Worm (Caenorhabditis elegans) whole organism, L2 larva: ENCODE measurements around the gene str-162.

Source experiments
- C34F6.9 ChIP-seq: fragments of 150-350 bp; optimal IDR thresholded peaks from 2 replicates; lab custom pipeline; 2014; ENCODE audit warnings: missing biosample characterization, missing genetic modification characterization
- R02D3.7 ChIP-seq: fragments of 150-350 bp; optimal IDR thresholded peaks from 2 replicates; lab custom pipeline; 2014; ENCODE audit warnings: missing biosample characterization, missing genetic modification characterization
- ZK546.5 ChIP-seq: sonication (generic microtip); optimal IDR thresholded peaks from 2 replicates; lab custom pipeline; 2017; ENCODE audit warnings: missing biosample characterization, missing genetic modification characterization
- alr-1 ChIP-seq: fragments of 150-350 bp; optimal IDR thresholded peaks from 2 replicates; lab custom pipeline; 2014; ENCODE audit warnings: missing biosample characterization, missing genetic modification characterization
- aly-2 ChIP-seq: fragments of 150-350 bp; optimal IDR thresholded peaks from 2 replicates; lab custom pipeline; 2014; ENCODE audit warnings: missing biosample characterization, missing genetic modification characterization
- ceh-16 ChIP-seq: fragments of 150-350 bp; optimal IDR thresholded peaks from 2 replicates; lab custom pipeline; 2014; ENCODE audit warnings: missing biosample characterization, missing genetic modification characterization
- ceh-82 ChIP-seq: fragments of 150-350 bp; optimal IDR thresholded peaks from 2 replicates; lab custom pipeline; 2014; ENCODE audit warnings: missing biosample characterization, missing genetic modification characterization
- crh-2 ChIP-seq: sonication (generic microtip); optimal IDR thresholded peaks from 2 replicates; lab custom pipeline; 2017; ENCODE audit warnings: missing biosample characterization, missing genetic modification characterization
- egl-27 ChIP-seq: sonication (generic microtip); optimal IDR thresholded peaks from 3 replicates; lab custom pipeline; 2017; ENCODE audit warnings: missing biosample characterization, missing genetic modification reagents, missing genetic modification characterization
- elt-1 ChIP-seq: fragments of 150-350 bp; optimal IDR thresholded peaks from 2 replicates; lab custom pipeline; 2014; ENCODE audit warnings: missing biosample characterization, missing genetic modification characterization
- elt-3 ChIP-seq: sonication (generic microtip); optimal IDR thresholded peaks from 2 replicates; lab custom pipeline; 2017; ENCODE audit warnings: missing biosample characterization, missing genetic modification characterization
- fos-1 ChIP-seq: fragments of 150-350 bp; optimal IDR thresholded peaks from 2 replicates; lab custom pipeline; 2014; ENCODE audit warnings: missing biosample characterization, missing genetic modification characterization
- gmeb-1 ChIP-seq: fragments of 150-350 bp; optimal IDR thresholded peaks from 2 replicates; lab custom pipeline; 2014; ENCODE audit warnings: missing biosample characterization, missing genetic modification characterization
- lin-11 ChIP-seq: fragments of 150-350 bp; sonication (generic microtip); optimal IDR thresholded peaks from 2 replicates; lab custom pipeline; 2014; ENCODE audit warnings: missing biosample characterization, missing genetic modification characterization, inconsistent platforms, mixed read lengths
- lin-39 ChIP-seq: fragments of 150-350 bp; optimal IDR thresholded peaks from 2 replicates; lab custom pipeline; 2014; ENCODE audit warnings: missing biosample characterization, missing genetic modification reagents, missing genetic modification characterization
- mab-5 ChIP-seq: fragments of 150-350 bp; optimal IDR thresholded peaks from 2 replicates; lab custom pipeline; 2014; ENCODE audit warnings: missing biosample characterization, missing genetic modification characterization
- mbf-1 ChIP-seq: sonication (generic microtip); optimal IDR thresholded peaks from 2 replicates; lab custom pipeline; 2017; ENCODE audit warnings: missing biosample characterization, missing genetic modification characterization
- nhr-10 ChIP-seq: sonication (generic microtip); optimal IDR thresholded peaks from 2 replicates; lab custom pipeline; 2017; ENCODE audit warnings: missing biosample characterization, missing genetic modification characterization
- nhr-11 ChIP-seq: fragments of 150-350 bp; optimal IDR thresholded peaks from 2 replicates; lab custom pipeline; 2014; ENCODE audit warnings: missing biosample characterization, missing genetic modification characterization
- nhr-12 ChIP-seq: fragments of 150-350 bp; optimal IDR thresholded peaks from 2 replicates; lab custom pipeline; 2014; ENCODE audit warnings: missing biosample characterization, missing genetic modification characterization
- nhr-129 ChIP-seq: fragments of 150-350 bp; optimal IDR thresholded peaks from 2 replicates; lab custom pipeline; 2014; ENCODE audit warnings: missing biosample characterization, missing genetic modification characterization
- nhr-21 ChIP-seq: fragments of 150-350 bp; optimal IDR thresholded peaks from 2 replicates; lab custom pipeline; 2014; ENCODE audit warnings: missing biosample characterization, missing genetic modification characterization
- nhr-23 ChIP-seq: fragments of 150-350 bp; optimal IDR thresholded peaks from 2 replicates; lab custom pipeline; 2014; ENCODE audit warnings: missing biosample characterization, missing genetic modification reagents, missing genetic modification characterization
- nhr-237 ChIP-seq: fragments of 150-350 bp; optimal IDR thresholded peaks from 2 replicates; lab custom pipeline; 2014; ENCODE audit warnings: missing biosample characterization, missing genetic modification characterization
- nhr-6 ChIP-seq: fragments of 150-350 bp; optimal IDR thresholded peaks from 2 replicates; lab custom pipeline; 2014; ENCODE audit warnings: missing biosample characterization, missing genetic modification characterization
- nhr-77 ChIP-seq: fragments of 150-350 bp; optimal IDR thresholded peaks from 2 replicates; lab custom pipeline; 2014; ENCODE audit warnings: missing biosample characterization, missing genetic modification characterization
- sem-4 ChIP-seq: fragments of 150-350 bp; optimal IDR thresholded peaks from 2 replicates; lab custom pipeline; 2014; ENCODE audit warnings: missing biosample characterization, missing genetic modification reagents, missing genetic modification characterization
- skn-1 ChIP-seq: sonication (generic microtip); optimal IDR thresholded peaks from 2 replicates; lab custom pipeline; 2017; ENCODE audit warnings: missing biosample characterization, missing genetic modification characterization
- sma-9 ChIP-seq, 2 experiments: fragments of 150-350 bp in 1 of 2; sonication (generic microtip) in 1 of 2; optimal IDR thresholded peaks; 2 replicates each; lab custom pipeline; 2014 to 2016; ENCODE audit warnings: missing genetic modification characterization in 2 of 2, mild to moderate bottlenecking in 1 of 2, missing biosample characterization in 1 of 2, missing compliant biosample characterization in 1 of 2, missing genetic modification reagents in 1 of 2, moderate library complexity in 1 of 2
- snpc-4 ChIP-seq: fragments of 150-350 bp; optimal IDR thresholded peaks from 2 replicates; lab custom pipeline; 2014; ENCODE audit warnings: missing biosample characterization, missing genetic modification characterization
- unc-62 ChIP-seq: fragments of 150-350 bp; optimal IDR thresholded peaks from 2 replicates; lab custom pipeline; 2014; ENCODE audit warnings: missing biosample characterization, missing genetic modification reagents, missing genetic modification characterization
- zag-1 ChIP-seq: fragments of 150-350 bp; optimal IDR thresholded peaks from 2 replicates; lab custom pipeline; 2014; ENCODE audit warnings: missing biosample characterization, missing genetic modification characterization
- ztf-11 ChIP-seq: sonication (generic microtip); optimal IDR thresholded peaks from 2 replicates; lab custom pipeline; 2017; ENCODE audit warnings: missing biosample characterization, missing genetic modification characterization

str-162 gene

DNA sequence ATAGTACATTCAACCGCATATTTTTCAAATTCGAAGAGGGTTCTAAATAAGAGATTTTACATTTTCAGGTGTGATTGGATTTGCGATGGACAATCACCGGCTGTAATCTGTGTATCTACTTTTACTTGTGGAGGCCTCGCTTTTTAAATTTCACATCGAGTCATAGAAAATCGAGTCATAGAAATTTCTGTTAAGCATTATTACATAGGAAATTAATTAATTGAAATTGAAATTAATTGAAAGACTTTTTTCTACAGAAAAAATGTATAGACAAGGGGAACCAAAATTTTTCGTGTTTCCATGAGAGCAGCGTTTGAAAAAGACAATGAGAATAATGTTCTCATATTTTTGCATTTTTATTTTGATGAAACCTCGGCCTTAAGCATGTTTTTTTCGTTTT is 8.4 kb upstream of the str-162 start, which contains the start of gene clec-176:
clec-176 (plus strand) TSS at position 301 of the 400 bp plus-strand sequence.
- TF ChIP-seq nhr-6 (tag; lab: Kevin White, UChicago) = no peak
- no peak for TF ChIP-seq alr-1 (tag; lab: Kevin White, UChicago)
- no peak for TF ChIP-seq C34F6.9 (tag; lab: Kevin White, UChicago)
- TF ChIP-seq crh-2 (tag; lab: Kevin White, UChicago) = no peak
- no peak for TF ChIP-seq elt-3 (tag; lab: Kevin White, UChicago)
- TF ChIP-seq elt-1 (tag; lab: Kevin White, UChicago) = no peak
- no peak for TF ChIP-seq unc-62 (GFP tag; lab: Kevin White, UChicago)
- TF ChIP-seq sem-4 (tag; lab: Kevin White, UChicago) = no peak
- TF ChIP-seq nhr-12 (tag; lab: Kevin White, UChicago) = no peak

DNA sequence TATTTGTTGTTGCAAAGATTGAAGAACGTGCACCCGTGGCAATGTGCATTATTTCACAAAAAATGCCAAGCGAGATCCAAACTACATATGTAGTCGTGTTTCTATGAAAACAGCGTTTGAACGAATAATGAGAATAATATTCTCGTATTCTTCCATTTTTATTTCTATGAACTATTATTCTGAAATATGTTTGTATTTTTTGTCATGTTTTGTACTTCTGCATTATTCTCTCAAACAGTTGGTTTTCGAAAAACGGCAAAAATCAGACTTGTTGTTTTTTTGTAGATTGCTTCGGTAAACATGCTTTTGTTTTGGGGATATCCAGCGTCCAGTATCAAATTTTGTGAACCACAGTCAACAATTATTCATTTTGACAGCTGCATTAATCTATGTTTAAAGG is 5.9 kb upstream of the str-162 start, which contains the start of gene clec-177:
clec-177 (plus strand) TSS at position 301 of the 400 bp plus-strand sequence.
- TF ChIP-seq elt-1 (tag; lab: Kevin White, UChicago) = no peak
- TF ChIP-seq sem-4 (tag; lab: Kevin White, UChicago) = no peak
- TF ChIP-seq C34F6.9 (tag; lab: Kevin White, UChicago) = no peak
- TF ChIP-seq nhr-21 (tag; lab: Kevin White, UChicago) = no peak
- no peak for TF ChIP-seq snpc-4 (tag; lab: Kevin White, UChicago)
- TF ChIP-seq aly-2 (tag; lab: Kevin White, UChicago) = no peak
- TF ChIP-seq ceh-82 (tag; lab: Kevin White, UChicago) = no peak
- TF ChIP-seq ZK546.5 = no peak
- no peak for TF ChIP-seq gmeb-1 (tag; lab: Kevin White, UChicago)
- no peak for TF ChIP-seq crh-2 (tag; lab: Kevin White, UChicago)
- TF ChIP-seq zag-1 (tag; lab: Kevin White, UChicago) = no peak
- no peak for TF ChIP-seq R02D3.7 (tag; lab: Kevin White, UChicago)

DNA sequence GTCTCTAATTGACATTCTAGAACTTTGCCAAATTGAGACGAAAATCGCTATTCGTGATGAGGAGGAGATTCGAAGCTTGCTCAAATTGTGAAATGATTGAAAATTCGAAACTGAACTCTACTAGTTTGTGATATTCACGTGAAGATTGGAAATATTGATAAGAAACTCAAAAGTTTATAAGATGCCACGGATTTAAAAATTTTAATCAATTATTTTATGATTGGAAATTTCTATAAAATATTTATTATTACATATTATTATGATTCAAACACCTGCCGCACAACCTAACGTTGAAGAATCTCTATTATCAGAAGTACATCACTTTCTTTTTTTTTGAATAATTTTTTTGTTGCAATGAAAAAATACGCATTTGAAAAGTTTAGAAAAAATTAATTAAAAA is 3.7 kb upstream of the str-162 start, which contains the start of gene E03H12.7:
E03H12.7 (minus strand) TSS at position 101 of the 400 bp plus-strand sequence.
- TF ChIP-seq nhr-129 (tag; lab: Kevin White, UChicago) (no peak), lin-11 (tag; lab: Kevin White, UChicago) (no peak), gmeb-1 (tag; lab: Kevin White, UChicago) (no peak), mab-5 (no peak), egl-27 (no peak), ztf-11 (tag; lab: Kevin White, UChicago) (no peak), mbf-1 (tag; lab: Kevin White, UChicago) (no peak), elt-1 (tag; lab: Kevin White, UChicago) (no peak), unc-62 (GFP tag; lab: Kevin White, UChicago) (no peak)

DNA sequence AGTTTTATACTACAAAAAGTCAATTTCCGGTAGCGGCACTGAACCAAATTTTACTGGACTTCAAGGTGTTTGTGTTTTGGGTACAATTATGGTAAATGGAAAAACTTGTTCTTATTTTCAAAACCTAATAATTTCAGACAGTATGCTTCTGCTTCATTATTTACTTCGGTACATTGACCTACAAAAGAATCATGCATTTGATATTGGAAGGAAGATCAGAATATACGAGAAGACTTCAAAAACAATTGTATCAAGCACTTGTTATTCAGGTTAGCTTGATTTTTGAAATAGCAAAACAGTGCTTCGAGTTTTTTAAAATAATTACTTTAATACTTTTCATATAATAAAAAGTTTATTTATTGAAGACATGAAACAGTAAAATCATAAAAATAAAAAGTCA is 939 bp downstream of the str-162 start:
- no peak for TF ChIP-seq ceh-82 (tag; lab: Kevin White, UChicago)

DNA sequence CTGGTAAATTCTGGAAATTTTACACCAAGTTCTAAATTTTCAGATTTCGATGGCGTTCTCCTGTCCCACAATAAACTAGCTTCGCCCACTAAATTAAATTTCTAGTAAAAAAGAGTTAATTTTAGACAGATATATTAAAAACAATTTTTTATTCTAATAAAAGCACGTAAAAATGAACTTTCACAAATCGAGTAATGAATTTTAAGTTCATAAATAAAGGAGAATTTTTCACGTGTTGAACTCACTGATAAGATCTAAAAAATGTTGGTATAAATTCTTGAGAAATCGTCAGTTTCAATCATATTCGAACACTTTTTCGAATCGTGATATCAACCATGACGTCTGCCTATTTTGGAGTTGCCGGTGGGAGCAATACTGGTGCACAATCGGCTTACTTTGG is 3.7 kb downstream of the str-162 start, which contains the start of gene ssq-2:
ssq-2 (plus strand) TSS at position 301 of the 400 bp plus-strand sequence.
- TF ChIP-seq nhr-12 (tag; lab: Kevin White, UChicago) (no peak), nhr-10 (tag; lab: Kevin White, UChicago) (no peak), nhr-237 (tag; lab: Kevin White, UChicago) (no peak), mab-5 (no peak), lin-39 (tag; lab: Kevin White, UChicago) (no peak), nhr-11 (tag; lab: Kevin White, UChicago) (no peak), fos-1 (tag; lab: Kevin White, UChicago) (no peak), ceh-82 (tag; lab: Kevin White, UChicago) (no peak), skn-1 (tag; lab: Kevin White, UChicago) (no peak), sma-9 (GFP tag; optimal IDR thresholded peaks at IDR 0.05; lab: Kevin White, UChicago) (no peak), sma-9 (tag; optimal IDR thresholded peaks at IDR 0.05; lab: Kevin White, UChicago) (no peak), gmeb-1 (tag; lab: Kevin White, UChicago) (no peak), nhr-23 (no peak), C34F6.9 (tag; lab: Kevin White, UChicago) (no peak)

DNA sequence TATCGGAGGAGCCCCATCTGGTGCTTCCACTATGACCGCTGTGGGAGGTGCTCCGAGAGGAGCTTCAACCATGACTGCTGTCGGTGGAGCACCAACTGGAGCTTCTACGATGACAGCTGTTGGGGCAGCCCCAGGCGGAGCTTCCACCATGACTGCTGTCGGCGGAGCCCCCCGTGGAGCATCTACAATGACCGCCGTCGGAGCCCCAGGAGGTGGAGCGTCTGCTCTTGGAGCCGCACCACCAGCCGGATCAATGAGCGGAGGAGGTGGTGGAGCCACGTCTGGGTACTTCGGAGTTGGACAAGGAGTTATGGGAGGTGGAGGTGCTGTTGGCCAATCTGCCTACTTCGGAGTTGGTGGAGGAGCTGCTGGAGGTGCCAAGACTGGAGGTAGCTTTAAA is 4.8 kb downstream of the str-162 start:
- TF ChIP-seq alr-1 (tag; lab: Kevin White, UChicago) = no peak
- no peak for TF ChIP-seq ceh-16 (tag; lab: Kevin White, UChicago)
- TF ChIP-seq skn-1 (tag; lab: Kevin White, UChicago) = no peak
- no peak for TF ChIP-seq nhr-21 (tag; lab: Kevin White, UChicago)
- TF ChIP-seq ztf-11 (tag; lab: Kevin White, UChicago) = no peak
- TF ChIP-seq sma-9 (GFP tag; optimal IDR thresholded peaks at IDR 0.05; lab: Kevin White, UChicago) = no peak
- no peak for TF ChIP-seq sma-9 (tag; optimal IDR thresholded peaks at IDR 0.05; lab: Kevin White, UChicago)
- no peak for TF ChIP-seq nhr-77 (tag; lab: Kevin White, UChicago)
- no peak for TF ChIP-seq R02D3.7 (tag; lab: Kevin White, UChicago)
- TF ChIP-seq zag-1 (tag; lab: Kevin White, UChicago) = no peak
- TF ChIP-seq nhr-12 (tag; lab: Kevin White, UChicago) = no peak
- TF ChIP-seq ceh-82 (tag; lab: Kevin White, UChicago) = no peak
- no peak for TF ChIP-seq lin-39 (tag; lab: Kevin White, UChicago)
- no peak for TF ChIP-seq nhr-23
- TF ChIP-seq nhr-129 (tag; lab: Kevin White, UChicago) = no peak
- no peak for TF ChIP-seq fos-1 (tag; lab: Kevin White, UChicago)
- TF ChIP-seq snpc-4 (tag; lab: Kevin White, UChicago) = no peak
